Fruit fly (Drosophila melanogaster): ENCODE results near the gene CG7542.

- TF ChIP-seq usp (GFP tag; optimal IDR thresholded peaks at IDR 0.05) (no peak), pan (optimal IDR thresholded peaks at IDR 0.05) (no peak), psq (optimal IDR thresholded peaks at IDR 0.05) (no peak), CG8478 (optimal IDR thresholded peaks at IDR 0.05) (no peak)
These were observed 14.1 kb downstream of the CG7542 start for dm6 chr3L:17563536-17564257.
